Fruit fly (Drosophila melanogaster) whole organism, embryonic: ENCODE measurements around the gene Nrd1.

Source experiments
- Bgb ChIP-seq: fragments of 200-800 bp; sonication (Bioruptor generic); IDR thresholded peaks from 2 replicates; pipeline ENCODE4 v1.3.6; 2022; ENCODE audit warnings: missing biosample characterization, missing genetic modification characterization; ENCODE audit not compliant: partially characterized antibody
- CG11456 ChIP-seq: fragments of 200-800 bp; sonication (Bioruptor generic); IDR thresholded peaks from 3 replicates; pipeline ENCODE4 v1.3.6; 2022; ENCODE audit warnings: missing biosample characterization, missing genetic modification characterization
- CG13894 ChIP-seq: fragments of 200-800 bp; sonication (Bioruptor generic); optimal IDR thresholded peaks from 3 replicates; lab custom pipeline; 2018; ENCODE audit warnings: missing biosample characterization, mild to moderate bottlenecking, missing genetic modification characterization, moderate library complexity
- CG15514 ChIP-seq: fragments of 200-800 bp; sonication (Bioruptor generic); optimal IDR thresholded peaks from 3 replicates; lab custom pipeline; 2017; ENCODE audit warnings: missing biosample characterization, missing genetic modification characterization, mild to moderate bottlenecking, moderate library complexity, missing genetic modification reagents
- CG15696 ChIP-seq: fragments of 200-800 bp; sonication (Bioruptor generic); optimal IDR thresholded peaks from 2 replicates; lab custom pipeline; 2019; ENCODE audit warnings: missing biosample characterization, mild to moderate bottlenecking, missing genetic modification characterization, moderate library complexity
- CG16779 ChIP-seq: fragments of 200-800 bp; sonication (Bioruptor generic); IDR thresholded peaks from 2 replicates; pipeline ENCODE4 v1.3.6; 2022; ENCODE audit warnings: missing biosample characterization, missing genetic modification characterization
- CG16863 ChIP-seq: fragments of 200-800 bp; sonication (Bioruptor generic); optimal IDR thresholded peaks from 3 replicates; lab custom pipeline; 2016; ENCODE audit warnings: missing biosample characterization, missing genetic modification characterization
- CG17829 ChIP-seq: fragments of 200-800 bp; optimal IDR thresholded peaks from 2 replicates; lab custom pipeline; 2019; ENCODE audit warnings: missing biosample characterization, mild to moderate bottlenecking, missing genetic modification characterization, moderate library complexity
- CG18764 ChIP-seq: fragments of 200-800 bp; sonication (Bioruptor generic); optimal IDR thresholded peaks from 3 replicates; lab custom pipeline; 2016; ENCODE audit warnings: missing biosample characterization, missing genetic modification characterization
- CG2129 ChIP-seq: fragments of 200-800 bp; sonication (Bioruptor generic); IDR thresholded peaks from 2 replicates; pipeline ENCODE4 v1.3.6; 2022; ENCODE audit warnings: missing biosample characterization, missing genetic modification characterization; ENCODE audit not compliant: partially characterized antibody
- CG2875 ChIP-seq: fragments of 200-800 bp; sonication (Bioruptor generic); optimal IDR thresholded peaks from 2 replicates; lab custom pipeline; 2017; ENCODE audit warnings: missing biosample characterization, mild to moderate bottlenecking, missing genetic modification characterization, missing genetic modification reagents
- CG34376 ChIP-seq: fragments of 200-800 bp; sonication (Bioruptor generic); optimal IDR thresholded peaks from 2 replicates; lab custom pipeline; 2018; ENCODE audit warnings: missing biosample characterization, mild to moderate bottlenecking, missing genetic modification characterization
- CG4404 ChIP-seq: fragments of 200-800 bp; sonication (Bioruptor generic); IDR thresholded peaks from 2 replicates; pipeline ENCODE4 v1.3.6; 2022; ENCODE audit warnings: missing biosample characterization, missing genetic modification characterization
- CG4424 ChIP-seq: fragments of 200-800 bp; sonication (Bioruptor generic); optimal IDR thresholded peaks from 3 replicates; lab custom pipeline; 2016; ENCODE audit warnings: missing biosample characterization, missing genetic modification characterization
- CG4617 ChIP-seq: fragments of 200-800 bp; sonication (Bioruptor generic); optimal IDR thresholded peaks from 3 replicates; lab custom pipeline; 2016; ENCODE audit warnings: missing biosample characterization, missing genetic modification characterization, borderline replicate concordance
- CG4730 ChIP-seq: fragments of 200-800 bp; sonication (Bioruptor generic); IDR thresholded peaks from 2 replicates; pipeline ENCODE4 v1.3.6; 2022; ENCODE audit warnings: missing biosample characterization, missing genetic modification characterization
- CG6689 ChIP-seq: fragments of 200-800 bp; sonication (Bioruptor generic); IDR thresholded peaks from 2 replicates; pipeline ENCODE4 v1.3.6; 2022; ENCODE audit warnings: missing biosample characterization, missing genetic modification characterization
- CG6791 ChIP-seq: fragments of 200-800 bp; sonication (Bioruptor generic); IDR thresholded peaks from 3 replicates; pipeline ENCODE4 v1.3.6; 2022; ENCODE audit warnings: missing biosample characterization, missing genetic modification characterization; ENCODE audit not compliant: partially characterized antibody
- CG7357 ChIP-seq: fragments of 200-800 bp; sonication (Bioruptor generic); IDR thresholded peaks from 3 replicates; pipeline ENCODE4 v1.3.6; 2022; ENCODE audit warnings: missing biosample characterization, missing genetic modification characterization
- CG7372 ChIP-seq: fragments of 200-800 bp; sonication (Bioruptor generic); IDR thresholded peaks from 2 replicates; pipeline ENCODE4 v1.3.6; 2022; ENCODE audit warnings: missing biosample characterization, missing genetic modification characterization
- CG8290 ChIP-seq, 3 experiments: fragments of 200-800 bp; sonication (Bioruptor generic); optimal IDR thresholded peaks; 2 replicates each; lab custom pipeline; 2016 to 2019; ENCODE audit warnings: missing biosample characterization in 3 of 3, missing genetic modification characterization in 3 of 3, mild to moderate bottlenecking in 2 of 3, moderate library complexity in 1 of 3
- CG9876 ChIP-seq: fragments of 200-800 bp; sonication (Bioruptor generic); optimal IDR thresholded peaks from 2 replicates; lab custom pipeline; 2016; ENCODE audit warnings: missing biosample characterization, missing genetic modification characterization
- D ChIP-seq, 2 experiments: fragments of 200-800 bp in 1 of 2; fragments of >200 bp in 1 of 2; sonication (Bioruptor generic) in 1 of 2; optimal IDR thresholded peaks; 2 replicates in 1 of 2; 3 replicates in 1 of 2; lab custom pipeline; 2017; ENCODE audit warnings: mild to moderate bottlenecking in 1 of 2, missing biosample characterization in 1 of 2, missing genetic modification characterization in 1 of 2, missing genetic modification reagents in 1 of 2
- Eip74EF ChIP-seq, 2 experiments: fragments of 200-800 bp in 1 of 2; fragments of >200 bp in 1 of 2; sonication (Bioruptor generic) in 1 of 2; optimal IDR thresholded peaks; 2 replicates each; lab custom pipeline; 2017 to 2019; ENCODE audit warnings: missing biosample characterization in 2 of 2, missing genetic modification characterization in 2 of 2, mild to moderate bottlenecking in 1 of 2, moderate library complexity in 1 of 2
- Ets97D ChIP-seq: fragments of 200-800 bp; sonication (Bioruptor generic); optimal IDR thresholded peaks from 3 replicates; lab custom pipeline; 2016; ENCODE audit warnings: missing biosample characterization, missing genetic modification characterization
- Fer3 ChIP-seq: fragments of 200-800 bp; sonication (Bioruptor generic); optimal IDR thresholded peaks from 2 replicates; lab custom pipeline; 2018; ENCODE audit warnings: missing biosample characterization, mild to moderate bottlenecking, missing genetic modification characterization, moderate library complexity
- Lhr ChIP-seq: fragments of 200-800 bp; sonication (Bioruptor generic); optimal IDR thresholded peaks from 3 replicates; lab custom pipeline; 2017; ENCODE audit warnings: mild to moderate bottlenecking, missing biosample characterization, missing genetic modification reagents, missing genetic modification characterization
- Neu2 ChIP-seq: fragments of 200-800 bp; sonication (Bioruptor generic); optimal IDR thresholded peaks from 3 replicates; lab custom pipeline; 2016; ENCODE audit warnings: missing biosample characterization, missing genetic modification characterization, borderline replicate concordance
- Pdp1 ChIP-seq, 2 experiments: fragments of 200-800 bp; sonication (Bioruptor generic); optimal IDR thresholded peaks; 3 replicates each; lab custom pipeline; 2016; ENCODE audit warnings: missing biosample characterization in 2 of 2, missing genetic modification characterization in 2 of 2, mild to moderate bottlenecking in 1 of 2, moderate library complexity in 1 of 2
- Rx ChIP-seq: fragments of 200-800 bp; sonication (Bioruptor generic); IDR thresholded peaks from 2 replicates; pipeline ENCODE4 v1.3.6; 2022; ENCODE audit warnings: missing biosample characterization, missing genetic modification characterization
- TFAM ChIP-seq: fragments of 200-800 bp; sonication (Bioruptor generic); optimal IDR thresholded peaks from 2 replicates; lab custom pipeline; 2017; ENCODE audit warnings: missing biosample characterization, missing genetic modification characterization, inconsistent platforms
- ase ChIP-seq: fragments of 200-800 bp; sonication (Bioruptor generic); IDR thresholded peaks from 3 replicates; pipeline ENCODE4 v1.3.6; 2022; ENCODE audit warnings: missing biosample characterization, missing genetic modification characterization
- ash1 ChIP-seq: fragments of 200-800 bp; sonication (Bioruptor generic); optimal IDR thresholded peaks from 2 replicates; lab custom pipeline; 2018; ENCODE audit warnings: missing biosample characterization, mild to moderate bottlenecking, missing genetic modification characterization
- bab2 ChIP-seq: fragments of 200-800 bp; sonication (Bioruptor generic); optimal IDR thresholded peaks from 2 replicates; lab custom pipeline; 2016; ENCODE audit warnings: missing biosample characterization, missing genetic modification characterization
- emc ChIP-seq: fragments of 200-800 bp; sonication (Bioruptor generic); optimal IDR thresholded peaks from 2 replicates; lab custom pipeline; 2016; ENCODE audit warnings: missing biosample characterization, missing genetic modification characterization
- hkb ChIP-seq, 2 experiments: fragments of 200-800 bp in 1 of 2; fragments of >200 bp in 1 of 2; sonication (Bioruptor generic) in 1 of 2; IDR thresholded peaks in 1 of 2; optimal IDR thresholded peaks in 1 of 2; 2 replicates each; pipeline versions ENCODE4 v1.3.6 to Lab custom; 2017 to 2022; ENCODE audit warnings: missing biosample characterization in 1 of 2, missing genetic modification characterization in 1 of 2
- ind ChIP-seq: fragments of 200-800 bp; sonication (Bioruptor generic); optimal IDR thresholded peaks from 3 replicates; lab custom pipeline; 2016; ENCODE audit warnings: missing biosample characterization, missing genetic modification characterization
- jigr1 ChIP-seq: fragments of 200-800 bp; sonication (Bioruptor generic); IDR thresholded peaks from 3 replicates; pipeline ENCODE4 v1.3.6; 2022; ENCODE audit warnings: missing biosample characterization, missing genetic modification characterization
- ken ChIP-seq: fragments of 200-800 bp; sonication (Bioruptor generic); IDR thresholded peaks from 3 replicates; pipeline ENCODE4 v1.3.6; 2022; ENCODE audit warnings: missing biosample characterization, missing genetic modification characterization
- mld ChIP-seq: fragments of 200-800 bp; sonication (Bioruptor generic); IDR thresholded peaks from 3 replicates; pipeline ENCODE4 v1.3.6; 2022; ENCODE audit warnings: missing biosample characterization, missing genetic modification characterization; ENCODE audit not compliant: partially characterized antibody
- pan ChIP-seq, 4 experiments: fragments of >200 bp in 3 of 4; fragments of 200-800 bp in 1 of 4; sonication (Bioruptor generic) in 1 of 4; optimal IDR thresholded peaks in 3 of 4; IDR thresholded peaks in 1 of 4; 2 replicates each; pipeline versions ENCODE4 v1.3.6 to Lab custom; 2017 to 2022; ENCODE audit warnings: missing biosample characterization in 2 of 4, missing genetic modification characterization in 2 of 4, mixed read lengths in 1 of 4
- psq ChIP-seq: fragments of 200-800 bp; sonication (Bioruptor generic); optimal IDR thresholded peaks from 2 replicates; lab custom pipeline; 2017; ENCODE audit warnings: missing biosample characterization, missing genetic modification characterization
- pum ChIP-seq: fragments of 200-800 bp; sonication (Bioruptor generic); optimal IDR thresholded peaks from 2 replicates; lab custom pipeline; 2016; ENCODE audit warnings: missing biosample characterization, missing genetic modification characterization
- salm ChIP-seq: fragments of 200-800 bp; sonication (Bioruptor generic); optimal IDR thresholded peaks from 2 replicates; lab custom pipeline; 2018; ENCODE audit warnings: missing biosample characterization, mild to moderate bottlenecking, missing genetic modification characterization
- sc ChIP-seq, 3 experiments: fragments of >200 bp in 2 of 3; fragments of 200-800 bp in 1 of 3; sonication (Bioruptor generic) in 1 of 3; optimal IDR thresholded peaks; 2 replicates in 2 of 3; 3 replicates in 1 of 3; lab custom pipeline; 2017; ENCODE audit warnings: mild to moderate bottlenecking in 1 of 3, missing biosample characterization in 1 of 3, missing genetic modification characterization in 1 of 3, missing genetic modification reagents in 1 of 3

Gene Nrd1

dm6 chrX:11818047-11818766 is 50.5 kb downstream of the Nrd1 start (continued):
- TF ChIP-seq Fer3 (tag; lab: Kevin White, UChicago): peak; percentile 92
- peak; percentile 86 for TF ChIP-seq CG15696 (tag; lab: Kevin White, UChicago)
- TF ChIP-seq CG11456 (GFP tag; lab: Robert Waterston, UW): peak; percentile 88
- TF ChIP-seq Ets97D: peak; percentile 76
- TF ChIP-seq Pdp1 (GFP tag; optimal IDR thresholded peaks at IDR 0.05; lab: Kevin White, UChicago): peak; percentile 63 to 95
- TF ChIP-seq Eip74EF (GFP tag; optimal IDR thresholded peaks at IDR 0.05; lab: Kevin White, UChicago): peak in 1 of 2 experiments; percentile 93
- TF ChIP-seq Rx (GFP tag; lab: Robert Waterston, UW): peak; percentile 91
- peak; percentile 86 for TF ChIP-seq CG15514 (GFP tag; lab: Kevin White, UChicago)
- TF ChIP-seq CG4404: peak; percentile 82
- peak; percentile 79 for TF ChIP-seq psq (GFP tag; lab: Kevin White, UChicago)
- peak; percentile 93 for TF ChIP-seq salm
- no peak for TF ChIP-seq hkb (optimal IDR thresholded peaks at IDR 0.05; lab: Kevin White, UChicago)
- peak; percentile 96 for TF ChIP-seq hkb (GFP tag; IDR thresholded peaks at IDR 0.05; lab: Robert Waterston, UW)
- peak; percentile 78; the same call in 2 of the 3 replicates for TF ChIP-seq jigr1 (GFP tag; lab: Robert Waterston, UW)
- TF ChIP-seq TFAM (GFP tag; lab: Kevin White, UChicago): peak; percentile 85
- no peak for TF ChIP-seq mld (GFP tag; lab: Robert Waterston, UW)
- peak; percentile 92 for TF ChIP-seq bab2 (GFP tag; lab: Kevin White, UChicago)
- peak; percentile 95 for TF ChIP-seq CG17829
- peak; percentile 80 for TF ChIP-seq CG34376
- TF ChIP-seq CG4730 (GFP tag; lab: Robert Waterston, UW): peak; percentile 89
- TF ChIP-seq CG6689: peak; percentile 96
- TF ChIP-seq Lhr (GFP tag; lab: Kevin White, UChicago): peak; percentile 78
- peak; percentile 84 for TF ChIP-seq CG9876 (GFP tag; lab: Kevin White, UChicago)
- TF ChIP-seq CG18764 (GFP tag; lab: Kevin White, UChicago): peak; percentile 90
- TF ChIP-seq ken (GFP tag; lab: Robert Waterston, UW): peak; percentile 95
- peak; percentile 42; the same call in 1 of the 3 replicates for TF ChIP-seq CG6791 (GFP tag; lab: Robert Waterston, UW)
- peak; percentile 79 for TF ChIP-seq CG8290 (GFP tag; optimal IDR thresholded peaks at IDR 0.05; lab: Kevin White, UChicago)
- TF ChIP-seq CG8290 (tag; optimal IDR thresholded peaks at IDR 0.05; lab: Kevin White, UChicago): peak; percentile 67 to 97
- peak; percentile 89 for TF ChIP-seq CG7372
- peak; percentile 94 for TF ChIP-seq CG4424 (GFP tag; lab: Kevin White, UChicago)
- peak; percentile 95 for TF ChIP-seq CG16863 (GFP tag; lab: Kevin White, UChicago)
- peak; percentile 95 for TF ChIP-seq pum
- TF ChIP-seq ase (GFP tag; lab: Robert Waterston, UW): peak; percentile 92
- no peak for TF ChIP-seq pan (optimal IDR thresholded peaks at IDR 0.05; lab: Kevin White, UChicago)
- peak in 1 of 2 experiments; percentile 97 for TF ChIP-seq pan (GFP tag; optimal IDR thresholded peaks at IDR 0.05 in 1 of 2, IDR thresholded peaks at IDR 0.05 in 1 of 2)
- TF ChIP-seq ind (GFP tag; lab: Kevin White, UChicago): peak; percentile 94
- TF ChIP-seq CG7357 (GFP tag; lab: Robert Waterston, UW): peak; percentile 84
- peak; percentile 82 for TF ChIP-seq Neu2 (GFP tag; lab: Kevin White, UChicago)
- peak; percentile 80 for TF ChIP-seq emc (GFP tag; lab: Kevin White, UChicago)
- peak; percentile 93 for TF ChIP-seq CG16779
- no peak for TF ChIP-seq CG2129 (GFP tag; lab: Robert Waterston, UW)
- no peak for TF ChIP-seq ash1
- TF ChIP-seq CG4617: peak; percentile 76
- TF ChIP-seq Bgb (GFP tag; lab: Robert Waterston, UW): peak; percentile 52
- TF ChIP-seq CG2875 (GFP tag; lab: Kevin White, UChicago): peak; percentile 95
- TF ChIP-seq CG13894 (tag; lab: Kevin White, UChicago): peak; percentile 80
- no peak for TF ChIP-seq sc (optimal IDR thresholded peaks at IDR 0.05; lab: Kevin White, UChicago)
- peak; percentile 92 for TF ChIP-seq sc (GFP tag; optimal IDR thresholded peaks at IDR 0.05; lab: Kevin White, UChicago)
- TF ChIP-seq D (optimal IDR thresholded peaks at IDR 0.05; lab: Kevin White, UChicago): no peak
- TF ChIP-seq D (GFP tag; optimal IDR thresholded peaks at IDR 0.05; lab: Kevin White, UChicago): peak; percentile 91
